Fruit fly (Drosophila melanogaster): ENCODE data around the gene nAChRbeta3.

dm6 chr2L:542338-542967 lies 2.5 kb upstream of the nAChRbeta3 start, which contains the start of gene lwr:
- TF ChIP-seq CG8478 (optimal IDR thresholded peaks at IDR 0.05) (no peak), CTCF (optimal IDR thresholded peaks at IDR 0.05) (no peak)

All from S2 (cell line).